Fruit fly (Drosophila melanogaster): Measurements from ENCODE around the gene exex.

DNA sequence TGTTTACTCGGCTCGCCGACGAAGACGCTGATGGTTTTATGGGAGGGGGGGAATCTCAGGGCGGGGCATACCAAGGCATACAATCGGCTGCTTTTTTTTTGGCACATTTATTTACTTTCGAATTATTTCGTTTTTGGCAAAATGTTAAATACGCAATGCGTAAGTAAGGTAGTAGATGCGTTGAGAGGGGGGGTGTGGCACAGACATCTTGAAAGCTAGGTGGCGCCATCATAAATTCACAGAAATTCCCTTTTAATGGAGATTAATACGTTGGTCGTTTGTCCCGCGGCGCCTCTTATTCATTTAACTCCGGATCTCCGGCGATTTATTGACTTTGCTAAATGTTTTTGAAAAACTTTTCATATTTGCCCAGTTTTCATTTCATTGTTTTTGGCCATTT lies 6.5 kb upstream of the exex start:
- TF ChIP-seq Six4 (GFP tag; optimal IDR thresholded peaks at IDR 0.05) (no peak), CG13287 (GFP tag; IDR thresholded peaks at IDR 0.05; ENCODE audit: partially characterized antibody) (no peak), Dek (tag; optimal IDR thresholded peaks at IDR 0.05) (no peak), CG32772 (GFP tag; IDR thresholded peaks at IDR 0.05) (no peak), CG3995 (GFP tag; optimal IDR thresholded peaks at IDR 0.05) (no peak), yki (optimal IDR thresholded peaks at IDR 0.05) (no peak), CG10431 (GFP tag; optimal IDR thresholded peaks at IDR 0.05) (no peak), CG32532 (GFP tag; IDR thresholded peaks at IDR 0.05) (no peak), eyg (GFP tag; optimal IDR thresholded peaks at IDR 0.05) (no peak), CG10209 (GFP tag; optimal IDR thresholded peaks at IDR 0.05) (no peak), CG4424 (GFP tag; optimal IDR thresholded peaks at IDR 0.05) (no peak), CG15601 (tag; optimal IDR thresholded peaks at IDR 0.05) (no peak), Max (GFP tag; optimal IDR thresholded peaks at IDR 0.05) (no peak), sisA (GFP tag; IDR thresholded peaks at IDR 0.05) (no peak)

Measured in whole organism, embryonic.